Worm (Caenorhabditis elegans) whole organism, L2 larva: ENCODE measurements around the gene C47E8.3.

ENCODE experiments used
- C34F6.9 ChIP-seq: fragments of 150-350 bp; optimal IDR thresholded peaks from 2 replicates; lab custom pipeline; 2014; ENCODE audit warnings: missing biosample characterization, missing genetic modification characterization
- R02D3.7 ChIP-seq: fragments of 150-350 bp; optimal IDR thresholded peaks from 2 replicates; lab custom pipeline; 2014; ENCODE audit warnings: missing biosample characterization, missing genetic modification characterization
- ZK546.5 ChIP-seq: sonication (generic microtip); optimal IDR thresholded peaks from 2 replicates; lab custom pipeline; 2017; ENCODE audit warnings: missing biosample characterization, missing genetic modification characterization
- ama-1 ChIP-seq: fragments of 150-350 bp; optimal IDR thresholded peaks from 2 replicates; lab custom pipeline; 2018; ENCODE audit warnings: inconsistent platforms
- blmp-1 ChIP-seq: sonication (generic microtip); optimal IDR thresholded peaks from 2 replicates; lab custom pipeline; 2017; ENCODE audit warnings: missing genetic modification characterization, mild to moderate bottlenecking, missing compliant biosample characterization, antibody characterized with exemption, moderate library complexity; ENCODE audit not compliant: insufficient read depth
- ceh-16 ChIP-seq: fragments of 150-350 bp; optimal IDR thresholded peaks from 2 replicates; lab custom pipeline; 2014; ENCODE audit warnings: missing biosample characterization, missing genetic modification characterization
- ceh-82 ChIP-seq: fragments of 150-350 bp; optimal IDR thresholded peaks from 2 replicates; lab custom pipeline; 2014; ENCODE audit warnings: missing biosample characterization, missing genetic modification characterization
- dmd-4 ChIP-seq: sonication (generic microtip); optimal IDR thresholded peaks from 2 replicates; lab custom pipeline; 2017; ENCODE audit warnings: missing biosample characterization, missing genetic modification characterization
- egl-27 ChIP-seq: sonication (generic microtip); optimal IDR thresholded peaks from 3 replicates; lab custom pipeline; 2017; ENCODE audit warnings: missing biosample characterization, missing genetic modification reagents, missing genetic modification characterization
- elt-1 ChIP-seq: fragments of 150-350 bp; optimal IDR thresholded peaks from 2 replicates; lab custom pipeline; 2014; ENCODE audit warnings: missing biosample characterization, missing genetic modification characterization
- elt-3 ChIP-seq: sonication (generic microtip); optimal IDR thresholded peaks from 2 replicates; lab custom pipeline; 2017; ENCODE audit warnings: missing biosample characterization, missing genetic modification characterization
- fos-1 ChIP-seq: fragments of 150-350 bp; optimal IDR thresholded peaks from 2 replicates; lab custom pipeline; 2014; ENCODE audit warnings: missing biosample characterization, missing genetic modification characterization
- gmeb-1 ChIP-seq: fragments of 150-350 bp; optimal IDR thresholded peaks from 2 replicates; lab custom pipeline; 2014; ENCODE audit warnings: missing biosample characterization, missing genetic modification characterization
- lin-11 ChIP-seq: fragments of 150-350 bp; sonication (generic microtip); optimal IDR thresholded peaks from 2 replicates; lab custom pipeline; 2014; ENCODE audit warnings: missing biosample characterization, missing genetic modification characterization, inconsistent platforms, mixed read lengths
- lin-13 ChIP-seq: fragments of 150-350 bp; optimal IDR thresholded peaks from 2 replicates; lab custom pipeline; 2014; ENCODE audit warnings: missing biosample characterization, missing genetic modification reagents, missing genetic modification characterization
- lsy-2 ChIP-seq, 2 experiments: fragments of 150-350 bp in 1 of 2; sonication (generic microtip) in 1 of 2; optimal IDR thresholded peaks; 2 replicates each; lab custom pipeline; 2014 to 2017; ENCODE audit warnings: missing biosample characterization in 2 of 2, missing genetic modification characterization in 2 of 2
- mab-5 ChIP-seq: fragments of 150-350 bp; optimal IDR thresholded peaks from 2 replicates; lab custom pipeline; 2014; ENCODE audit warnings: missing biosample characterization, missing genetic modification characterization
- mbf-1 ChIP-seq: sonication (generic microtip); optimal IDR thresholded peaks from 2 replicates; lab custom pipeline; 2017; ENCODE audit warnings: missing biosample characterization, missing genetic modification characterization
- mdl-1 ChIP-seq, 2 experiments: fragments of 150-350 bp in 1 of 2; sonication (generic microtip) in 1 of 2; optimal IDR thresholded peaks; 2 replicates each; lab custom pipeline; 2017; ENCODE audit warnings: missing biosample characterization in 2 of 2, missing genetic modification characterization in 2 of 2
- nhr-10 ChIP-seq: sonication (generic microtip); optimal IDR thresholded peaks from 2 replicates; lab custom pipeline; 2017; ENCODE audit warnings: missing biosample characterization, missing genetic modification characterization
- nhr-11 ChIP-seq: fragments of 150-350 bp; optimal IDR thresholded peaks from 2 replicates; lab custom pipeline; 2014; ENCODE audit warnings: missing biosample characterization, missing genetic modification characterization
- nhr-12 ChIP-seq: fragments of 150-350 bp; optimal IDR thresholded peaks from 2 replicates; lab custom pipeline; 2014; ENCODE audit warnings: missing biosample characterization, missing genetic modification characterization
- nhr-129 ChIP-seq: fragments of 150-350 bp; optimal IDR thresholded peaks from 2 replicates; lab custom pipeline; 2014; ENCODE audit warnings: missing biosample characterization, missing genetic modification characterization
- nhr-21 ChIP-seq: fragments of 150-350 bp; optimal IDR thresholded peaks from 2 replicates; lab custom pipeline; 2014; ENCODE audit warnings: missing biosample characterization, missing genetic modification characterization
- nhr-23 ChIP-seq: fragments of 150-350 bp; optimal IDR thresholded peaks from 2 replicates; lab custom pipeline; 2014; ENCODE audit warnings: missing biosample characterization, missing genetic modification reagents, missing genetic modification characterization
- nhr-6 ChIP-seq: fragments of 150-350 bp; optimal IDR thresholded peaks from 2 replicates; lab custom pipeline; 2014; ENCODE audit warnings: missing biosample characterization, missing genetic modification characterization
- nhr-77 ChIP-seq: fragments of 150-350 bp; optimal IDR thresholded peaks from 2 replicates; lab custom pipeline; 2014; ENCODE audit warnings: missing biosample characterization, missing genetic modification characterization
- peb-1 ChIP-seq: fragments of 150-350 bp; optimal IDR thresholded peaks from 2 replicates; lab custom pipeline; 2014; ENCODE audit warnings: missing biosample characterization, missing genetic modification characterization
- sem-4 ChIP-seq: fragments of 150-350 bp; optimal IDR thresholded peaks from 2 replicates; lab custom pipeline; 2014; ENCODE audit warnings: missing biosample characterization, missing genetic modification reagents, missing genetic modification characterization
- skn-1 ChIP-seq: sonication (generic microtip); optimal IDR thresholded peaks from 2 replicates; lab custom pipeline; 2017; ENCODE audit warnings: missing biosample characterization, missing genetic modification characterization
- sma-3 ChIP-seq: sonication (generic microtip); optimal IDR thresholded peaks from 2 replicates; lab custom pipeline; 2016; ENCODE audit warnings: missing genetic modification reagents, missing genetic modification characterization, missing compliant biosample characterization
- sma-9 ChIP-seq, 2 experiments: fragments of 150-350 bp in 1 of 2; sonication (generic microtip) in 1 of 2; optimal IDR thresholded peaks; 2 replicates each; lab custom pipeline; 2014 to 2016; ENCODE audit warnings: missing genetic modification characterization in 2 of 2, mild to moderate bottlenecking in 1 of 2, missing biosample characterization in 1 of 2, missing compliant biosample characterization in 1 of 2, missing genetic modification reagents in 1 of 2, moderate library complexity in 1 of 2
- unc-55 ChIP-seq: fragments of 150-350 bp; sonication (generic microtip); optimal IDR thresholded peaks from 3 replicates; lab custom pipeline; 2014; ENCODE audit warnings: missing biosample characterization, missing genetic modification reagents, missing genetic modification characterization
- unc-62 ChIP-seq: fragments of 150-350 bp; optimal IDR thresholded peaks from 2 replicates; lab custom pipeline; 2014; ENCODE audit warnings: missing biosample characterization, missing genetic modification reagents, missing genetic modification characterization
- zag-1 ChIP-seq: fragments of 150-350 bp; optimal IDR thresholded peaks from 2 replicates; lab custom pipeline; 2014; ENCODE audit warnings: missing biosample characterization, missing genetic modification characterization
- ztf-11 ChIP-seq: sonication (generic microtip); optimal IDR thresholded peaks from 2 replicates; lab custom pipeline; 2017; ENCODE audit warnings: missing biosample characterization, missing genetic modification characterization
- ztf-4 ChIP-seq: fragments of 150-350 bp; optimal IDR thresholded peaks from 2 replicates; lab custom pipeline; 2014; ENCODE audit warnings: missing biosample characterization, missing genetic modification characterization

C47E8.3 gene

DNA sequence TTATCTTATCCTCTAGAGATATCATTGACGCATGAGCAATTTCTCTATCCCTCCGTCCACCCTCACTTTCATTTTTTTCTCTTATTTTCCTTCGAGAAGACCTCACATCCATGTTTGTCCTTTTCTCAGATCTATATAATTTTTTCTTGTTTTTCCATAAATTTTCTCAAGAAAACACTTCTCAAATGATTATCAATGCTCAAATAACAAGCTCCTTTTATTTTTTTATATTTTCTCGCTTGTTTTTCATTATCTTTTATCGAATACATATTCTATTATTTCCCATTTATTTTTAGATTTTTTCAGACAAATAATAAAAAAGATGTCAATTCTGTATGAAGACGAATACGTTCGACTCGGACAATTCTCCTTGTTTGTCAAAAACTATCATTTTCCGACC is 42.9 kb downstream of the C47E8.3 start, which contains the start of gene R08A2.7:
Gene R08A2.7 (plus strand): TSS at position 301 of the 400 bp plus-strand sequence.
- TF ChIP-seq sem-4 (tag; lab: Kevin White, UChicago) (no peak), ama-1 (no peak), elt-3 (tag; lab: Kevin White, UChicago) (no peak), egl-27 (tag; lab: Kevin White, UChicago) (no peak), lsy-2 (tag; optimal IDR thresholded peaks at IDR 0.05; lab: Kevin White, UChicago) (no peak), nhr-12 (tag; lab: Kevin White, UChicago) (no peak), C34F6.9 (tag; lab: Kevin White, UChicago) (no peak), nhr-129 (tag; lab: Kevin White, UChicago) (no peak), lin-11 (tag; lab: Kevin White, UChicago) (no peak)

DNA sequence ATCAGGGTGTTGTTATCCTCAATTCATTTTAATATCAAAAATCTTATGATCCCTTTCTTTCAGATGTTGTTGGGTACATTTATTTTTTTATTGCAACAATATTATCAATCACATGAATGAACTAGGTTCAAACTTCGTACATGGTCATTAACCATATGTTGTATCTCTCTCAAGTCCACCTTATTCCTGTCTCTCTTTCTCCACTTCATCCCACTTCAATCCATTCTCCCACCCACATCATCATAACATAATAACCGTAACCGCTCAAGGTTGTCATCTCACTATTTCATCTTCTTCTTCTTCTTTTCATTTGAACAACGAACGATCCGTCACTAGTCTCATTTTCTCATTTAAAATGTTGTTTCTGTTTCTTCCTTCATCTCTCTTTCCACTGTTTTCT is 45.3 kb downstream of the C47E8.3 start:
- TF ChIP-seq ztf-4 (tag; lab: Kevin White, UChicago) (no peak), sma-9 (GFP tag; optimal IDR thresholded peaks at IDR 0.05; lab: Kevin White, UChicago) (peak; percentile 77), sma-9 (tag; optimal IDR thresholded peaks at IDR 0.05; lab: Kevin White, UChicago) (no peak), ceh-82 (tag; lab: Kevin White, UChicago) (no peak), nhr-21 (tag; lab: Kevin White, UChicago) (peak; percentile 42), ama-1 (no peak), sma-3 (GFP tag; lab: Kevin White, UChicago) (peak; percentile 19), nhr-23 (tag; lab: Kevin White, UChicago) (no peak)
- TF ChIP-seq, all 48 proteins: peak for 3

DNA sequence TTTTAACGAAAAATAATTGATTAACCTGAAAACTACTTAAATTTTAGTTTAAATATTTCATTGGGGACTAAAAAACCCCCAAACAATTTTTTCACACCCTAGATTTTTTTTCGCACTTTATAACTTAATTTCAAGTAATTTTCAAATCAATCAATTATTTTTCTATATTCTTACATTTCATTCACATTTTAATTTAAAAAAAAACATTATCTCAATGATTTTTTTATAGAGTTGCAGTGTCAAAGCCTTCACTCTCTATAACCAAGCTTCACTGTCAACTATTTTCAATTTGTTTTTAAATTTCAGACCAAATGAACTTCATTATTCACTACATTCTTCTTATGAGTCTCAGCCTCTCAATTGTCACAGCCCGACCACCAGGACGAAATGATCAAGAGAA is 46.5 kb downstream of the C47E8.3 start, which contains the start of gene Y50E8A.1:
Gene Y50E8A.1 (plus strand): TSS at position 301 of the 400 bp plus-strand sequence.
- no peak for TF ChIP-seq elt-1 (tag; lab: Kevin White, UChicago)
- no peak for TF ChIP-seq R02D3.7 (tag; lab: Kevin White, UChicago)
- no peak for TF ChIP-seq ZK546.5 (tag; lab: Kevin White, UChicago)
- TF ChIP-seq lin-11 (tag; lab: Kevin White, UChicago), result no peak
- no peak for TF ChIP-seq sma-9 (GFP tag; optimal IDR thresholded peaks at IDR 0.05; lab: Kevin White, UChicago)
- TF ChIP-seq sma-9 (tag; optimal IDR thresholded peaks at IDR 0.05; lab: Kevin White, UChicago), result no peak
- TF ChIP-seq nhr-12 (tag; lab: Kevin White, UChicago), result no peak
- TF ChIP-seq mab-5, result no peak
- TF ChIP-seq unc-55 (GFP tag; lab: Kevin White, UChicago), result no peak
- no peak for TF ChIP-seq ceh-16 (tag; lab: Kevin White, UChicago)
- no peak for TF ChIP-seq nhr-129 (tag; lab: Kevin White, UChicago)
- TF ChIP-seq nhr-77 (tag; lab: Kevin White, UChicago), result no peak
- no peak for TF ChIP-seq egl-27 (tag; lab: Kevin White, UChicago)
- TF ChIP-seq sma-3 (GFP tag; lab: Kevin White, UChicago), result no peak
- TF ChIP-seq blmp-1, result no peak
- TF ChIP-seq skn-1 (tag; lab: Kevin White, UChicago), result no peak

DNA sequence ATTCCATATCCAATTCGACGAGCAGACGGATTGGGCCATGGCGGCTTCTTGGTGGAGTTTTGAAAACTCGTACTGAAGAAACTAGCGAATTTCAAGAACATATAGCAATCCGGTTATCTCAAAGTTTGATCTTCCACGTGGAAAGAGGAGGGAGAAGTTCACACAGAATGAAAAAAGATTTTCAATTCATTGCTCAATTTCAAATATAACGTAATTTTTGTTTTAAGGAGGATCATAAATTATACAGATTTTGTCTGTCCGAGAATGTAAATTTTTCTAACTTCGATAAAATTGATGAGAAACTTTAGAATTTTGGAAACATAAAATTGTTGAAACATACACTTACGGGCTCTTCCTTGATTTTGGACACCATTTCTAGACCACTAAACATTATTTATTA is 48.6 kb downstream of the C47E8.3 start, which contains the start of gene Y50E8A.2:
Gene Y50E8A.2 (minus strand): TSS at position 101 of the 400 bp plus-strand sequence.
- TF ChIP-seq ztf-4 (tag; lab: Kevin White, UChicago) (no peak), nhr-6 (tag; lab: Kevin White, UChicago) (no peak), peb-1 (tag; lab: Kevin White, UChicago) (no peak), ZK546.5 (tag; lab: Kevin White, UChicago) (no peak), nhr-10 (tag; lab: Kevin White, UChicago) (no peak), mbf-1 (tag; lab: Kevin White, UChicago) (no peak), gmeb-1 (tag; lab: Kevin White, UChicago) (no peak), nhr-12 (tag; lab: Kevin White, UChicago) (no peak), unc-62 (no peak), fos-1 (tag; lab: Kevin White, UChicago) (no peak), elt-1 (tag; lab: Kevin White, UChicago) (no peak), R02D3.7 (tag; lab: Kevin White, UChicago) (no peak), mab-5 (no peak), sem-4 (tag; lab: Kevin White, UChicago) (no peak), ama-1 (no peak), dmd-4 (tag; lab: Kevin White, UChicago) (no peak), nhr-11 (tag; lab: Kevin White, UChicago) (no peak)

DNA sequence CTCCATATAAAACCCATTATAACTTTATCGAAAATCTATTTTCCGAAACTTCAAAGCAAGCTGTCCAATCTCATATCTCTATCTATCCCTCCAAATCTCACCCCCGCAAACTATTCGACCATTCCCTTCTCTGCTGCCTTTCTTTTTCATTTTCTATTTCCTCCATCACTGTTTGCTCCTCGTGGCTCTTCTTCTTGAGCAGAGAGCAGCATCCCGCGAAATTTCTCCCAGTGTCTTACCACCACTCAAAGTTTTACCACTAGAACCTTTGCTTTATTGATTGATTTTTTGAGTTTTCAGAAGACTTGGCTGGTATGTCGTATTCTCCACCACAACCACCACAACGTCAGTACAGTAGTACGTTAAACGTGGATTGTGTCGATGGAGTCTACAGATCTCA is 49.2 kb downstream of the C47E8.3 start, which contains the start of gene oig-3:
Gene oig-3 (plus strand): TSS at position 301 of the 400 bp plus-strand sequence.
- TF ChIP-seq mdl-1 (tag; optimal IDR thresholded peaks at IDR 0.05; lab: Kevin White, UChicago) (no peak), ZK546.5 (tag; lab: Kevin White, UChicago) (no peak), C34F6.9 (tag; lab: Kevin White, UChicago) (no peak), lin-13 (no peak), ceh-82 (tag; lab: Kevin White, UChicago) (no peak), elt-1 (tag; lab: Kevin White, UChicago) (no peak), ceh-16 (tag; lab: Kevin White, UChicago) (no peak), ztf-4 (tag; lab: Kevin White, UChicago) (no peak), dmd-4 (tag; lab: Kevin White, UChicago) (no peak), nhr-6 (tag; lab: Kevin White, UChicago) (no peak), mbf-1 (tag; lab: Kevin White, UChicago) (no peak), gmeb-1 (tag; lab: Kevin White, UChicago) (no peak), ztf-11 (tag; lab: Kevin White, UChicago) (no peak), nhr-21 (tag; lab: Kevin White, UChicago) (no peak), sem-4 (tag; lab: Kevin White, UChicago) (no peak), nhr-12 (tag; lab: Kevin White, UChicago) (no peak), zag-1 (tag; lab: Kevin White, UChicago) (no peak)
- TF ChIP-seq, all 48 proteins: peak for 0
